Fruit fly (Drosophila melanogaster): ENCODE results near the gene bif.

DNA sequence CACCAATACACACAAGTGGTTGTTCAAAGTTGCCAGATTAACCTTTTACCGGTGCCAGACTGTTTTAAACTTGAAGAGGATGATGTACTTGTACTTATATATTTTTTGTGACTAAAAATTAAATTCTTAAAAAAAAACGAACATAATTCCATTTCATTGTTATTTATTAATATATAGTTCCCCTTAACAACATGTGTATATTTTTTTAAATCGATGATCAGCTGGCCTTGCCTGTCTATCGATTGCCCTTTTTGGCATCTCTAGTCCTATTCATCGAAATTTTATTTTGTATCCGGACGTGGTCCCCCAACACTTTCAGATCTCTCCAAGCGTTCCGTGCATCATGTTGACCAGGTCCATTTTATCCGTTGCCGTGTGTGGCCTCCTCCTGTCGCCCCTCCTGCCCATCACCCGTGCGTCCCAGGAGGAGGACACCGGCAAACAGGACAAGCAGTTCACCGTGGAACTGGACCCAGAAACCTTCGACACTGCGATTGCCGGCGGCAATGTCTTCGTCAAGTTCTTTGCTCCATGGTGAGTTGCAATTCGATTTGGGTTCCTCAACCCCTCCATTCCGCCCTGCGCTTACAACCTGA lies 38.1 kb downstream of the bif start, which contains the start of gene prtp:
- TF ChIP-seq psq (optimal IDR thresholded peaks at IDR 0.05) = no peak
- no peak for TF ChIP-seq Myc (optimal IDR thresholded peaks at IDR 0.05)
- TF ChIP-seq Sin3A (optimal IDR thresholded peaks at IDR 0.05) = no peak
- TF ChIP-seq insv (optimal IDR thresholded peaks at IDR 0.05) = no peak
- TF ChIP-seq h (optimal IDR thresholded peaks at IDR 0.05) = no peak
- TF ChIP-seq ttk (optimal IDR thresholded peaks at IDR 0.05) = no peak

Measured in Kc167 (cell line).